Worm (Caenorhabditis elegans): Measurements from ENCODE around the gene F47F2.1.

- no peak for TF ChIP-seq ceh-9 (tag; optimal IDR thresholded peaks at IDR 0.05)
- no peak for TF ChIP-seq C38D4.7 (GFP tag; optimal IDR thresholded peaks at IDR 0.05)
- no peak for TF ChIP-seq hlh-30 (tag; optimal IDR thresholded peaks at IDR 0.05; ENCODE audit: insufficient read depth)
- no peak for TF ChIP-seq pha-4 (tag; optimal IDR thresholded peaks at IDR 0.05)
- no peak for TF ChIP-seq dve-1 (tag; optimal IDR thresholded peaks at IDR 0.05)
Observed at ce11 chrX:3871578-3872234, 6.6 kb upstream of the F47F2.1 start.
